Worm (Caenorhabditis elegans) whole organism, L1 larva: ENCODE measurements around the gene spds-1.

Source experiments
- C04F5.9 ChIP-seq: sonication (generic microtip); optimal IDR thresholded peaks from 2 replicates; lab custom pipeline; 2016; ENCODE audit warnings: missing genetic modification characterization, missing compliant biosample characterization
- aha-1 ChIP-seq: fragments of 150-350 bp; optimal IDR thresholded peaks from 2 replicates; lab custom pipeline; 2014; ENCODE audit warnings: missing biosample characterization, missing genetic modification characterization
- ama-1 ChIP-seq: fragments of 150-350 bp; optimal IDR thresholded peaks from 2 replicates; lab custom pipeline; 2014
- blmp-1 ChIP-seq: fragments of 150-350 bp; optimal IDR thresholded peaks from 2 replicates; lab custom pipeline; 2014; ENCODE audit warnings: missing biosample characterization, missing genetic modification characterization
- ceh-63 ChIP-seq: fragments of 200-800 bp; sonication (Bioruptor generic); optimal IDR thresholded peaks from 2 replicates; lab custom pipeline; 2018; ENCODE audit warnings: mild to moderate bottlenecking, missing genetic modification characterization, missing compliant biosample characterization
- ceh-8 ChIP-seq: fragments of 200-800 bp; sonication (Bioruptor generic); optimal IDR thresholded peaks from 2 replicates; lab custom pipeline; 2018; ENCODE audit warnings: mild to moderate bottlenecking, missing genetic modification characterization, moderate library complexity, missing compliant biosample characterization
- ces-1 ChIP-seq: fragments of 150-350 bp; optimal IDR thresholded peaks from 2 replicates; lab custom pipeline; 2014; ENCODE audit warnings: missing biosample characterization, missing genetic modification reagents, missing genetic modification characterization
- efl-3 ChIP-seq: fragments of 200-800 bp; sonication (Bioruptor generic); optimal IDR thresholded peaks from 2 replicates; lab custom pipeline; 2018; ENCODE audit warnings: mild to moderate bottlenecking, missing genetic modification characterization, missing compliant biosample characterization
- egl-13 ChIP-seq: sonication (generic microtip); optimal IDR thresholded peaks from 2 replicates; lab custom pipeline; 2016; ENCODE audit warnings: missing genotype, missing genetic modification reagents, missing genetic modification characterization, missing compliant biosample characterization
- egl-27 ChIP-seq, 2 experiments: fragments of 150-350 bp in 1 of 2; sonication (generic microtip); optimal IDR thresholded peaks; 3 replicates each; lab custom pipeline; 2017 to 2018; ENCODE audit warnings: missing biosample characterization in 2 of 2, missing genetic modification characterization in 2 of 2, missing genetic modification reagents in 2 of 2
- fos-1 ChIP-seq: fragments of 150-350 bp; optimal IDR thresholded peaks from 2 replicates; lab custom pipeline; 2014; ENCODE audit warnings: missing biosample characterization, missing genetic modification characterization
- grh-1 ChIP-seq: fragments of 200-800 bp; sonication (Bioruptor generic); IDR thresholded peaks from 2 replicates; pipeline ENCODE4 v1.3.6; 2022; ENCODE audit warnings: missing genetic modification reagents, missing genetic modification characterization, missing compliant biosample characterization
- hlh-4 ChIP-seq: sonication (generic microtip); optimal IDR thresholded peaks from 2 replicates; lab custom pipeline; 2016; ENCODE audit warnings: mild to moderate bottlenecking, missing genetic modification characterization, missing compliant biosample characterization
- irx-1 ChIP-seq: sonication (generic microtip); optimal IDR thresholded peaks from 2 replicates; lab custom pipeline; 2016; ENCODE audit warnings: missing genetic modification characterization, missing compliant biosample characterization
- lin-13 ChIP-seq: fragments of 150-350 bp; optimal IDR thresholded peaks from 2 replicates; lab custom pipeline; 2014; ENCODE audit warnings: missing biosample characterization, missing genetic modification reagents, missing genetic modification characterization
- lin-35 ChIP-seq, 2 experiments: fragments of 150-350 bp; optimal IDR thresholded peaks; 2 replicates each; lab custom pipeline; 2014; ENCODE audit warnings: missing biosample characterization in 2 of 2, missing genetic modification characterization in 2 of 2, missing genetic modification reagents in 2 of 2
- lir-3 ChIP-seq: sonication (generic microtip); optimal IDR thresholded peaks from 2 replicates; lab custom pipeline; 2016; ENCODE audit warnings: mild to moderate bottlenecking, missing genetic modification characterization, moderate library complexity, missing compliant biosample characterization; ENCODE audit not compliant: poor library complexity
- lsy-2 ChIP-seq, 2 experiments: fragments of 150-350 bp; optimal IDR thresholded peaks; 2 replicates each; lab custom pipeline; 2014; ENCODE audit warnings: missing biosample characterization in 2 of 2, missing genetic modification characterization in 2 of 2
- mep-1 ChIP-seq: fragments of 150-350 bp; optimal IDR thresholded peaks from 2 replicates; lab custom pipeline; 2014; ENCODE audit warnings: missing biosample characterization, missing genetic modification characterization
- nhr-12 ChIP-seq: sonication (generic microtip); optimal IDR thresholded peaks from 2 replicates; lab custom pipeline; 2017; ENCODE audit warnings: missing biosample characterization, missing genetic modification characterization
- nhr-19 ChIP-seq: fragments of 200-800 bp; sonication (Bioruptor generic); conservative IDR thresholded peaks from 2 replicates; pipeline ENCODE4 v1.3.6; 2022; ENCODE audit warnings: missing genetic modification characterization, missing compliant biosample characterization
- nhr-20 ChIP-seq: sonication (generic microtip); optimal IDR thresholded peaks from 2 replicates; lab custom pipeline; 2016; ENCODE audit warnings: mild to moderate bottlenecking, missing genetic modification characterization, missing compliant biosample characterization
- nhr-237 ChIP-seq: fragments of 150-350 bp; optimal IDR thresholded peaks from 2 replicates; lab custom pipeline; 2014; ENCODE audit warnings: missing biosample characterization, missing genetic modification characterization
- pax-3 ChIP-seq: fragments of 200-800 bp; sonication (Bioruptor generic); optimal IDR thresholded peaks from 2 replicates; lab custom pipeline; 2018; ENCODE audit warnings: mild to moderate bottlenecking, missing genetic modification characterization, moderate library complexity, missing compliant biosample characterization
- pqm-1 ChIP-seq: sonication (generic microtip); optimal IDR thresholded peaks from 3 replicates; lab custom pipeline; 2017; ENCODE audit warnings: missing biosample characterization, missing genetic modification characterization
- snpc-4 ChIP-seq: fragments of 150-350 bp; optimal IDR thresholded peaks from 2 replicates; lab custom pipeline; 2014; ENCODE audit warnings: missing biosample characterization, missing genetic modification characterization
- sup-37 ChIP-seq: fragments of 200-800 bp; sonication (Bioruptor generic); optimal IDR thresholded peaks from 2 replicates; lab custom pipeline; 2018; ENCODE audit warnings: mild to moderate bottlenecking, missing genetic modification characterization, missing compliant biosample characterization
- swsn-7 ChIP-seq: sonication (generic microtip); optimal IDR thresholded peaks from 2 replicates; lab custom pipeline; 2016; ENCODE audit warnings: missing genetic modification characterization, missing compliant biosample characterization
- tbx-2 ChIP-seq: sonication (generic microtip); optimal IDR thresholded peaks from 2 replicates; lab custom pipeline; 2016; ENCODE audit warnings: missing genetic modification characterization, missing compliant biosample characterization
- unc-86 ChIP-seq: sonication (generic microtip); optimal IDR thresholded peaks from 2 replicates; lab custom pipeline; 2016; ENCODE audit warnings: missing genetic modification characterization, missing compliant biosample characterization
- xbp-1 ChIP-seq: sonication (generic microtip); optimal IDR thresholded peaks from 2 replicates; lab custom pipeline; 2016; ENCODE audit warnings: missing genetic modification characterization, missing compliant biosample characterization
- zag-1 ChIP-seq: fragments of 150-350 bp; optimal IDR thresholded peaks from 2 replicates; lab custom pipeline; 2014; ENCODE audit warnings: missing biosample characterization, missing genetic modification characterization
- zip-4 ChIP-seq: fragments of 200-800 bp; sonication (Bioruptor generic); optimal IDR thresholded peaks from 2 replicates; lab custom pipeline; 2018; ENCODE audit warnings: mild to moderate bottlenecking, missing genetic modification characterization, moderate library complexity, missing compliant biosample characterization
- ztf-11 ChIP-seq, 2 experiments: sonication (generic microtip); optimal IDR thresholded peaks; 2 replicates each; lab custom pipeline; 2016 to 2017; ENCODE audit warnings: missing genetic modification characterization in 2 of 2, missing biosample characterization in 1 of 2, missing compliant biosample characterization in 1 of 2

Gene spds-1

DNA sequence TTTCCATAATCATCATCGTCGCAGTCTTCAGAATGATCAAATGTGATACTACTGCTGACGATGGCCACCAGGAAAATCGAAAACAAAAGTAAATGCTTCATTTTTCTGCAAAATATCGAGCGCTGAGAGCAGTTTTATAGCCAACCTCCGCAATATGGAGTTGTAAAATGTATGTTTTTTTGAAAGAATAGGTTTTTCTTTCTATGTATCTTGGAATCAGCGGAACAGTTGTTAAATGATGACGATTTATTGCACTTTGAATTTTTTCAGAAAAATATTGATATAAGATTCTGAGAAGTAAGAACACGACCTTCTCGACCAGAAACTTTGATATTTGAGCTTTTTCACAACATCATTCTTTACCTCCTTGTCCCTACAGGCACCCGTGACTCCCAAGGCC, 22.2 kb downstream of the spds-1 start, which contains the start of gene Y46G5A.23:
Y46G5A.23 (minus strand) TSS at position 101 of the 400 bp plus-strand sequence.
- TF ChIP-seq zag-1 (tag; lab: Kevin White, UChicago) (no peak), sup-37 (GFP tag; lab: Kevin White, UChicago) (no peak), ama-1 (lab: Kevin White, UChicago) (no peak), snpc-4 (tag; lab: Kevin White, UChicago) (no peak), egl-27 (tag; optimal IDR thresholded peaks at IDR 0.05; lab: Kevin White, UChicago) (no peak), tbx-2 (tag; lab: Kevin White, UChicago) (no peak), lin-35 (GFP tag; optimal IDR thresholded peaks at IDR 0.05; lab: Kevin White, UChicago) (no peak), ces-1 (no peak), C04F5.9 (no peak)

DNA sequence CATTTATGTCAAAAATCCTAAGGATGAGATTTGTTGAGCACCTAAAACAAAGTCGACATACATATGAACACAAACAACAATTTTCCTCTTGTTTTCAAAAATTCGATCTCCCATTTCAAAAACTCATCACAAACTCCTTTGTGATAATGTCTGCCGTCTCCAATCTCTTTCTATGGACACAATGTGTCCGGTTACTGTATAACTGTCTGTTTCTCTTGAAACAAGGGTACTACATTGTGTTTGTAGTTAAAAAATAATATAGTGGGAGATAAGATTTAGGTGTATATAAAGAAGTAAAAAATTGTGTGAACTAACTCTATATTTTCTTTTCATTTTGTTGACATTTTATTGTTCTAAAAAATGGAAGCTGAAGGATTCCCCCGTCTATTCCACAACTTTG, 23.6 kb downstream of the spds-1 start, which contains the start of gene bcmo-1:
bcmo-1 (plus strand) TSS at position 330 of the 400 bp plus-strand sequence.
- no peak for TF ChIP-seq pqm-1 (tag; lab: Kevin White, UChicago)
- TF ChIP-seq lin-13, result no peak
- no peak for TF ChIP-seq ces-1
- no peak for TF ChIP-seq ama-1 (lab: Kevin White, UChicago)
- no peak for TF ChIP-seq hlh-4 (tag; lab: Kevin White, UChicago)
- no peak for TF ChIP-seq fos-1 (tag; lab: Kevin White, UChicago)
- TF ChIP-seq efl-3 (GFP tag; lab: Kevin White, UChicago), result no peak
- TF ChIP-seq nhr-20 (tag; lab: Kevin White, UChicago), result peak; percentile 25

DNA sequence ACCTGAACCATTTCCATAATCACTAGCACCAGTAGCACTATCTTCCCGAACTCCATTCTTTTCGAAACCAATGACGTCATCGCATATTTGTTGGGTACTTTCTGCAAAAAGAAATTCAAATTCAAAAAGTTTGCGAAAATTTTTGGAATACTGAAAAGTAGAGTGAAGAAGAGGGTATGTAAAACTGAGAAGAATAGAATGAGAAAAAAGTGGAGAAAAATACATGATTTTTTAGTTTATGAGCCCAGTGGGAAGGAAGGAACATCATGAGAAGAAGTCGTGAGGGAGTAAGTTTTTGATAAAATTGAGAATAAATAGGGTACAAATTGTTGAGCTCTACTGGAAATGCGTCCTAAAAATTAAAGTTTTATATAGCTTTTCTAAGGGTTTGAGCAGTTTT, 33.4 kb downstream of the spds-1 start, which contains the start of gene lgc-35:
lgc-35 (minus strand) TSS at position 101 of the 400 bp plus-strand sequence.
- no peak for TF ChIP-seq mep-1
- TF ChIP-seq hlh-4 (tag; lab: Kevin White, UChicago), result no peak
- no peak for TF ChIP-seq aha-1
- TF ChIP-seq efl-3 (GFP tag; lab: Kevin White, UChicago), result no peak
- TF ChIP-seq blmp-1, result no peak
- TF ChIP-seq irx-1 (tag; lab: Kevin White, UChicago), result no peak
- no peak for TF ChIP-seq lsy-2 (tag; optimal IDR thresholded peaks at IDR 0.05; lab: Kevin White, UChicago)
- TF ChIP-seq zip-4, result no peak
- TF ChIP-seq grh-1 (GFP tag; lab: Robert Waterston, UW), result no peak

- no peak for TF ChIP-seq swsn-7 (tag; lab: Kevin White, UChicago)
- no peak for TF ChIP-seq xbp-1 (tag; lab: Kevin White, UChicago)
- no peak for TF ChIP-seq blmp-1
- TF ChIP-seq irx-1 (tag; lab: Kevin White, UChicago), result no peak
- no peak for TF ChIP-seq hlh-4 (tag; lab: Kevin White, UChicago)
Measured at ce11 chrII:12847736-12848135, 41.0 kb downstream of the spds-1 start, which contains the start of gene pes-10. TSS of gene pes-10 (minus strand) at chrII:12847836.

ce11 chrII:12850129-12850528, 43.4 kb downstream of the spds-1 start, which contains the start of gene Y46G5A.28:
TSS of gene Y46G5A.28 (plus strand) at chrII:12850429.
- TF ChIP-seq tbx-2 (tag; lab: Kevin White, UChicago), result no peak
- TF ChIP-seq unc-86 (tag; lab: Kevin White, UChicago), result no peak
- TF ChIP-seq nhr-237, result no peak
- no peak for TF ChIP-seq nhr-12 (tag; lab: Kevin White, UChicago)
- no peak for TF ChIP-seq lir-3 (tag; lab: Kevin White, UChicago)
- TF ChIP-seq ztf-11 (tag; optimal IDR thresholded peaks at IDR 0.05; lab: Kevin White, UChicago), result no peak
- TF ChIP-seq egl-13 (tag; lab: Kevin White, UChicago), result no peak
- TF ChIP-seq pax-3, result no peak
- TF ChIP-seq mep-1, result no peak
- no peak for TF ChIP-seq nhr-19 (GFP tag; lab: Robert Waterston, UW)
- TF ChIP-seq ceh-8, result no peak
- TF ChIP-seq ceh-63 (GFP tag; lab: Kevin White, UChicago), result no peak
